Fruit fly (Drosophila melanogaster) ovary, adult (tissue): Measurements from ENCODE around the gene Cad74A.

Experiments
- CG17801 ChIP-seq: fragments of 200-800 bp; optimal IDR thresholded peaks from 2 replicates; lab custom pipeline; 2019; ENCODE audit warnings: missing biosample characterization, mild to moderate bottlenecking, missing genetic modification characterization, moderate library complexity; ENCODE audit not compliant: partially characterized antibody

Cad74A gene

dm6 chr3L:17361925-17362324, 17.4 kb downstream of the Cad74A start:
- no peak for TF ChIP-seq CG17801 (GFP tag; lab: Kevin White, UChicago)

dm6 chr3L:17359225-17359773, 20.0 kb downstream of the Cad74A start, which contains the start of gene tap:
Gene tap (plus strand): TSS chr3L:17359682.
- TF ChIP-seq CG17801 (GFP tag; lab: Kevin White, UChicago), result no peak

dm6 chr3L:17358490-17358889, 20.8 kb downstream of the Cad74A start:
- no peak for TF ChIP-seq CG17801 (GFP tag; lab: Kevin White, UChicago)

- TF ChIP-seq CG17801 (GFP tag; lab: Kevin White, UChicago), result no peak
These were observed 21.9 kb downstream of the Cad74A start for dm6 chr3L:17357431-17357830.

dm6 chr3L:17352812-17353211, 26.5 kb downstream of the Cad74A start:
- TF ChIP-seq CG17801 (GFP tag; lab: Kevin White, UChicago), result no peak

- TF ChIP-seq CG17801 (GFP tag; lab: Kevin White, UChicago), result no peak
These were observed 27.8 kb downstream of the Cad74A start, which contains the start of gene CG7692 for dm6 chr3L:17351522-17351921. Gene CG7692 (plus strand): TSS chr3L:17351822.

dm6 chr3L:17349604-17350003, 29.7 kb downstream of the Cad74A start, which contains the start of gene Mip:
Gene Mip (minus strand): TSS chr3L:17349666.
- no peak for TF ChIP-seq CG17801 (GFP tag; lab: Kevin White, UChicago)

- TF ChIP-seq CG17801 (GFP tag; lab: Kevin White, UChicago), result no peak
These were observed 32.9 kb downstream of the Cad74A start for dm6 chr3L:17346393-17346792.

- TF ChIP-seq CG17801 (GFP tag; lab: Kevin White, UChicago), result no peak
These were observed 34.7 kb downstream of the Cad74A start, which contains the start of gene brv2 for dm6 chr3L:17344596-17344995. Gene brv2 (minus strand): TSS chr3L:17344696.

- no peak for TF ChIP-seq CG17801 (GFP tag; lab: Kevin White, UChicago)
These were observed 38.1 kb downstream of the Cad74A start, which contains the start of gene CG13727 for dm6 chr3L:17341216-17341615. Gene CG13727 (minus strand): TSS chr3L:17341316.

dm6 chr3L:17339756-17340155, 39.6 kb downstream of the Cad74A start:
- no peak for TF ChIP-seq CG17801 (GFP tag; lab: Kevin White, UChicago)

- TF ChIP-seq CG17801 (GFP tag; lab: Kevin White, UChicago), result no peak
These were observed 40.2 kb downstream of the Cad74A start, which contains the start of gene CG6479 for dm6 chr3L:17339122-17339521. Gene CG6479 (minus strand): TSS chr3L:17339262.

dm6 chr3L:17329069-17329468, 50.3 kb downstream of the Cad74A start, which contains the start of gene Or74a:
Gene Or74a (minus strand): TSS chr3L:17329169.
- TF ChIP-seq CG17801 (GFP tag; lab: Kevin White, UChicago), result no peak

dm6 chr3L:17325418-17325817, 53.9 kb downstream of the Cad74A start, which contains the start of gene CG13725:
Gene CG13725 (minus strand): TSS chr3L:17325518.
- TF ChIP-seq CG17801 (GFP tag; lab: Kevin White, UChicago), result no peak

dm6 chr3L:17322541-17322940, 56.8 kb downstream of the Cad74A start, which contains the start of gene CG13724:
Gene CG13724 (plus strand): TSS chr3L:17322841.
- no peak for TF ChIP-seq CG17801 (GFP tag; lab: Kevin White, UChicago)

dm6 chr3L:17320711-17321110, 58.6 kb downstream of the Cad74A start, which contains the start of gene ND-24L:
Gene ND-24L (minus strand): TSS chr3L:17320811.
- TF ChIP-seq CG17801 (GFP tag; lab: Kevin White, UChicago), result no peak
